Worm (Caenorhabditis elegans) whole organism, L1 larva: ENCODE data around the gene T28A11.17.

Source experiments
- aly-2 ChIP-seq: fragments of 150-350 bp; optimal IDR thresholded peaks from 2 replicates; lab custom pipeline; 2014; ENCODE audit warnings: missing biosample characterization, missing genetic modification characterization
- fkh-10 ChIP-seq: sonication (generic microtip); optimal IDR thresholded peaks from 2 replicates; lab custom pipeline; 2017; ENCODE audit warnings: missing biosample characterization, missing genetic modification reagents, missing genetic modification characterization
- grh-1 ChIP-seq: fragments of 200-800 bp; sonication (Bioruptor generic); IDR thresholded peaks from 2 replicates; pipeline ENCODE4 v1.3.6; 2022; ENCODE audit warnings: missing genetic modification reagents, missing genetic modification characterization, missing compliant biosample characterization
- irx-1 ChIP-seq: sonication (generic microtip); optimal IDR thresholded peaks from 2 replicates; lab custom pipeline; 2016; ENCODE audit warnings: missing genetic modification characterization, missing compliant biosample characterization
- jun-1 ChIP-seq: fragments of 150-350 bp; optimal IDR thresholded peaks from 2 replicates; lab custom pipeline; 2014; ENCODE audit warnings: missing biosample characterization, missing genetic modification reagents, missing genetic modification characterization
- lsy-2 ChIP-seq, 2 experiments: fragments of 150-350 bp; optimal IDR thresholded peaks; 2 replicates each; lab custom pipeline; 2014; ENCODE audit warnings: missing biosample characterization in 2 of 2, missing genetic modification characterization in 2 of 2
- mef-2 ChIP-seq: fragments of 150-350 bp; optimal IDR thresholded peaks from 2 replicates; lab custom pipeline; 2014; ENCODE audit warnings: missing biosample characterization, missing genetic modification characterization
- mep-1 ChIP-seq: fragments of 150-350 bp; optimal IDR thresholded peaks from 2 replicates; lab custom pipeline; 2014; ENCODE audit warnings: missing biosample characterization, missing genetic modification characterization
- nhr-11 ChIP-seq: fragments of 150-350 bp; optimal IDR thresholded peaks from 2 replicates; lab custom pipeline; 2014; ENCODE audit warnings: missing biosample characterization, missing genetic modification characterization
- nhr-47 ChIP-seq: sonication (generic microtip); optimal IDR thresholded peaks from 2 replicates; lab custom pipeline; 2016; ENCODE audit warnings: mild to moderate bottlenecking, missing genetic modification characterization, moderate library complexity, missing compliant biosample characterization
- nhr-77 ChIP-seq: fragments of 150-350 bp; optimal IDR thresholded peaks from 2 replicates; lab custom pipeline; 2014; ENCODE audit warnings: missing biosample characterization, missing genetic modification characterization
- snpc-4 ChIP-seq: fragments of 150-350 bp; optimal IDR thresholded peaks from 2 replicates; lab custom pipeline; 2014; ENCODE audit warnings: missing biosample characterization, missing genetic modification characterization
- vab-15 ChIP-seq: sonication (generic microtip); optimal IDR thresholded peaks from 2 replicates; lab custom pipeline; 2017; ENCODE audit warnings: missing genotype, mild to moderate bottlenecking, missing genetic modification characterization, missing compliant biosample characterization

ce11 chrV:3259168-3259622 is 6.9 kb downstream of the T28A11.17 start, which contains the start of gene T28A11.16:
- TF ChIP-seq lsy-2 (tag; optimal IDR thresholded peaks at IDR 0.05; lab: Kevin White, UChicago) (no peak), nhr-11 (no peak), mef-2 (tag; lab: Kevin White, UChicago) (peak; percentile 37), mep-1 (tag; lab: Kevin White, UChicago) (no peak), snpc-4 (tag; lab: Kevin White, UChicago) (no peak), nhr-77 (tag; lab: Kevin White, UChicago) (no peak), grh-1 (GFP tag; lab: Robert Waterston, UW) (no peak), vab-15 (tag; lab: Kevin White, UChicago) (no peak), nhr-47 (tag; lab: Kevin White, UChicago) (no peak), fkh-10 (GFP tag; lab: Kevin White, UChicago) (no peak), aly-2 (no peak), jun-1 (tag; lab: Kevin White, UChicago) (no peak), irx-1 (tag; lab: Kevin White, UChicago) (no peak)
